Fruit fly (Drosophila melanogaster): ENCODE data around the gene CycT.

Gene CycT

DNA sequence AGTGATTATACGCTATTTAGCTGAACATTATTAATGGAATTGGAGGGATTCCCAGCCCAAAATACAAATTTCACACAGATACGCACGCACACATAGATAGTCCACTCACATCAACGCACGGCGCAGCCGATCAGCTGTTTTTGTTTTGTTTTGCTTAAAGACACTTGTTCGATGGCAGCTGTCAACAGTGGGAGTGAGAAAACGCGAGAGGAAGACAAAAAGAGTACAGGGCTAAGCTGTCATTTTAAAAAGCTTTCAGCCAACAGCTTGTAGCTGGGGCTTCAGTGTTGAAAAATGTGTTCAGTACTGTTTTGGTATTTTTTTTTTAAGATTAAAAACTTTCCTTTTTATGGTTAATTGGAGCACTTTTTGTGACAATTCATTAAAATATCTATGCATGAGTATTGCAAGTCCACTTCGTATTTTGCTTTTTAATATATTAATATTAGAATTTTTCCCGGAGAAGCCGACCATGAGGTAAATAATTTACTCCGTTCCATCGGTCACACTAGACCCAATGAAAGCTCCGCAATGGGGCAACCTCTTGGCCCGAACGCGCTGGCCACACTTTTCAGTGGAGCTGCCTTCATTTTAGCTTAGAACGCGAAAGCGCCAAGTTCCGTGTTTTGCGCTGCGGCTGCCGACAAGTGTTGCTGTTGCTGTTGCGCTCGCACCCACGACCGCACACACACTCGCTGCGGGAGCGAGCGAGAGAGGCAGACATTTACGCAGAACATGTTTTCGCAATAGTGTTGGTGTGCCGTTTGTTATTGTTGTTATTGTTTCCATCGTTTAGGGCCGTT, 24.5 kb downstream of the CycT start (continued):
- peak; percentile 58 for TF ChIP-seq Sin3A (optimal IDR thresholded peaks at IDR 0.05)
- no peak for TF ChIP-seq CG7786 (GFP tag; optimal IDR thresholded peaks at IDR 0.05)
- no peak for TF ChIP-seq sim (GFP tag; IDR thresholded peaks at IDR 0.05)
- peak; percentile 80 for TF ChIP-seq abd-A (tag; optimal IDR thresholded peaks at IDR 0.05)
- TF ChIP-seq CG12219 (GFP tag; optimal IDR thresholded peaks at IDR 0.05) = no peak
- no peak; the same call in 1 of the 2 replicates for TF ChIP-seq Drgx (GFP tag; IDR thresholded peaks at IDR 0.05)
- TF ChIP-seq Eip74EF (GFP tag; optimal IDR thresholded peaks at IDR 0.05) = peak in 1 of 2 experiments; percentile 53
- no peak for TF ChIP-seq Hr78 (GFP tag; optimal IDR thresholded peaks at IDR 0.05)
- TF ChIP-seq CG7556 (GFP tag; optimal IDR thresholded peaks at IDR 0.05) = peak; percentile 42
- TF ChIP-seq Hand (GFP tag; optimal IDR thresholded peaks at IDR 0.05) = peak; percentile 38
- TF ChIP-seq ems (GFP tag; optimal IDR thresholded peaks at IDR 0.05) = peak; percentile 58
- TF ChIP-seq cg (GFP tag; optimal IDR thresholded peaks at IDR 0.05) = peak; percentile 87
- TF ChIP-seq dati (GFP tag; IDR thresholded peaks at IDR 0.05) = no peak
- 0 out of 2 replicates have a peak, but pooled peaks have one; percentile 52 for TF ChIP-seq aop (GFP tag; IDR thresholded peaks at IDR 0.05)
- TF ChIP-seq amos (GFP tag; IDR thresholded peaks at IDR 0.05; ENCODE audit: partially characterized antibody) = peak; percentile 49; the same call in 1 of the 2 replicates
- no peak for TF ChIP-seq CG30020 (tag; optimal IDR thresholded peaks at IDR 0.05)
- TF ChIP-seq her (GFP tag; optimal IDR thresholded peaks at IDR 0.05) = peak; percentile 28
- no peak for TF ChIP-seq HLH3B (GFP tag; IDR thresholded peaks at IDR 0.05)
- TF ChIP-seq CG34224 (GFP tag; IDR thresholded peaks at IDR 0.05; ENCODE audit: partially characterized antibody) = peak; percentile 27; the same call in 1 of the 3 replicates
- 0 out of 2 replicates have a peak, but pooled peaks have one; percentile 24 for TF ChIP-seq CG11696 (GFP tag; IDR thresholded peaks at IDR 0.05)
- 0 out of 2 replicates have a peak, but pooled peaks have one; percentile 40 for TF ChIP-seq CG8765 (GFP tag; IDR thresholded peaks at IDR 0.05)
- TF ChIP-seq emc (GFP tag; optimal IDR thresholded peaks at IDR 0.05) = peak; percentile 14
- TF ChIP-seq CG8089 (GFP tag; optimal IDR thresholded peaks at IDR 0.05) = no peak
- TF ChIP-seq ase (GFP tag; IDR thresholded peaks at IDR 0.05) = no peak
- no peak for TF ChIP-seq CG3163 (GFP tag; optimal IDR thresholded peaks at IDR 0.05)
- TF ChIP-seq H15 (GFP tag; IDR thresholded peaks at IDR 0.05) = 0 out of 3 replicates have a peak, but pooled peaks have one; percentile 35
- TF ChIP-seq CG30403 (GFP tag; optimal IDR thresholded peaks at IDR 0.05) = peak; percentile 73
- no peak for TF ChIP-seq CG33557 (GFP tag; optimal IDR thresholded peaks at IDR 0.05)
- TF ChIP-seq Adf1 (GFP tag; IDR thresholded peaks at IDR 0.05) = peak; percentile 56
- TF ChIP-seq odd (GFP tag; optimal IDR thresholded peaks at IDR 0.05) = no peak
- no peak for TF ChIP-seq CG14965 (GFP tag; optimal IDR thresholded peaks at IDR 0.05; ENCODE audit: borderline replicate concordance)
- no peak for TF ChIP-seq Oaz (GFP tag; IDR thresholded peaks at IDR 0.05)
- peak; percentile 56; the same call in 1 of the 2 replicates for TF ChIP-seq Rfx (GFP tag; IDR thresholded peaks at IDR 0.05)
- TF ChIP-seq MTF-1 (GFP tag; optimal IDR thresholded peaks at IDR 0.05; ENCODE audit: borderline replicate concordance) = peak; percentile 49
- TF ChIP-seq hth (optimal IDR thresholded peaks at IDR 0.05) = no peak
- peak; percentile 3 for TF ChIP-seq trem (tag; optimal IDR thresholded peaks at IDR 0.05)
- no peak; the same call in 1 of the 2 replicates for TF ChIP-seq Dref (GFP tag; IDR thresholded peaks at IDR 0.05)
- TF ChIP-seq cad (GFP tag; optimal IDR thresholded peaks at IDR 0.05) = no peak
- no peak; the same call in 3 of the 4 replicates for TF ChIP-seq Gug (GFP tag; IDR thresholded peaks at IDR 0.05)
- peak; percentile 81 for TF ChIP-seq lab (GFP tag; optimal IDR thresholded peaks at IDR 0.05)
- no peak for TF ChIP-seq croc (GFP tag; conservative IDR thresholded peaks at IDR 0.05)
- TF ChIP-seq CG31365 (tag; optimal IDR thresholded peaks at IDR 0.05) = no peak
- peak; percentile 47 for TF ChIP-seq CG13424 (tag; optimal IDR thresholded peaks at IDR 0.05)
- peak; percentile 22 for TF ChIP-seq CG4820 (GFP tag; optimal IDR thresholded peaks at IDR 0.05)
- TF ChIP-seq crp (GFP tag; optimal IDR thresholded peaks at IDR 0.05) = peak in 1 of 2 experiments; percentile 87
- peak; percentile 38 for TF ChIP-seq CHES-1-like (GFP tag; optimal IDR thresholded peaks at IDR 0.05)
- no peak for TF ChIP-seq br (optimal IDR thresholded peaks at IDR 0.05)
- peak; percentile 55 for TF ChIP-seq CG13287 (GFP tag; IDR thresholded peaks at IDR 0.05; ENCODE audit: partially characterized antibody)
- no peak for TF ChIP-seq CG33213 (GFP tag; optimal IDR thresholded peaks at IDR 0.05)
